Fruit fly (Drosophila melanogaster) Kc167 (cell line): Measurements from ENCODE around the gene TwdlK.

Experiments used
- Myc ChIP-seq: fragments of >200 bp; optimal IDR thresholded peaks from 2 replicates; lab custom pipeline; 2017; ENCODE audit warnings: missing external identifiers
- Sin3A ChIP-seq: fragments of >200 bp; optimal IDR thresholded peaks from 2 replicates; lab custom pipeline; 2018; ENCODE audit warnings: missing external identifiers
- h ChIP-seq: fragments of >200 bp; optimal IDR thresholded peaks from 3 replicates; lab custom pipeline; 2018; ENCODE audit warnings: missing external identifiers
- insv ChIP-seq: fragments of >200 bp; optimal IDR thresholded peaks from 3 replicates; lab custom pipeline; 2018; ENCODE audit warnings: missing external identifiers
- psq ChIP-seq: fragments of >200 bp; optimal IDR thresholded peaks from 2 replicates; lab custom pipeline; 2017; ENCODE audit warnings: missing external identifiers
- ttk ChIP-seq: sonication (Bioruptor generic); optimal IDR thresholded peaks from 2 replicates; lab custom pipeline; 2017; ENCODE audit warnings: missing external identifiers

The TwdlK gene

dm6 chr3R:26628624-26629023, at the start of gene TwdlK:
Gene TwdlK (minus strand): TSS chr3R:26628724.
- TF ChIP-seq insv (lab: Kevin White, UChicago) (no peak), Myc (no peak), h (lab: Kevin White, UChicago) (no peak), ttk (lab: Kevin White, UChicago) (no peak), Sin3A (lab: Kevin White, UChicago) (no peak), psq (lab: Kevin White, UChicago) (no peak)

- no peak for TF ChIP-seq psq (lab: Kevin White, UChicago)
- no peak for TF ChIP-seq h (lab: Kevin White, UChicago)
- no peak for TF ChIP-seq ttk (lab: Kevin White, UChicago)
- TF ChIP-seq Sin3A (lab: Kevin White, UChicago): no peak
- TF ChIP-seq insv (lab: Kevin White, UChicago): no peak
- no peak for TF ChIP-seq Myc
Observed at dm6 chr3R:26671525-26672132, 43.1 kb upstream of the TwdlK start.

- TF ChIP-seq h (lab: Kevin White, UChicago): no peak
- no peak for TF ChIP-seq Sin3A (lab: Kevin White, UChicago)
- TF ChIP-seq insv (lab: Kevin White, UChicago): no peak
- no peak for TF ChIP-seq Myc
- TF ChIP-seq ttk (lab: Kevin White, UChicago): no peak
- no peak for TF ChIP-seq psq (lab: Kevin White, UChicago)
Observed at dm6 chr3R:26670277-26670676, 41.8 kb upstream of the TwdlK start.

- TF ChIP-seq Myc: no peak
- no peak for TF ChIP-seq insv (lab: Kevin White, UChicago)
- TF ChIP-seq ttk (lab: Kevin White, UChicago): no peak
- no peak for TF ChIP-seq psq (lab: Kevin White, UChicago)
- no peak for TF ChIP-seq Sin3A (lab: Kevin White, UChicago)
- no peak for TF ChIP-seq h (lab: Kevin White, UChicago)
Observed at dm6 chr3R:26656140-26656539, 27.6 kb upstream of the TwdlK start, which contains the start of gene Tb. Gene Tb (plus strand): TSS chr3R:26656440.

- TF ChIP-seq psq (lab: Kevin White, UChicago): no peak
- no peak for TF ChIP-seq h (lab: Kevin White, UChicago)
- TF ChIP-seq Myc: no peak
- no peak for TF ChIP-seq ttk (lab: Kevin White, UChicago)
- TF ChIP-seq Sin3A (lab: Kevin White, UChicago): no peak
- no peak for TF ChIP-seq insv (lab: Kevin White, UChicago)
Observed at dm6 chr3R:26655416-26655945, 27.0 kb upstream of the TwdlK start.

- no peak for TF ChIP-seq Myc
- TF ChIP-seq insv (lab: Kevin White, UChicago): no peak
- no peak for TF ChIP-seq Sin3A (lab: Kevin White, UChicago)
- no peak for TF ChIP-seq ttk (lab: Kevin White, UChicago)
- no peak for TF ChIP-seq h (lab: Kevin White, UChicago)
Observed at dm6 chr3R:26654594-26654993, 26.1 kb upstream of the TwdlK start.

- TF ChIP-seq insv (lab: Kevin White, UChicago): no peak
- TF ChIP-seq Myc: no peak
- no peak for TF ChIP-seq Sin3A (lab: Kevin White, UChicago)
- no peak for TF ChIP-seq ttk (lab: Kevin White, UChicago)
- no peak for TF ChIP-seq h (lab: Kevin White, UChicago)
- no peak for TF ChIP-seq psq (lab: Kevin White, UChicago)
Observed at dm6 chr3R:26639503-26640075, 11.1 kb upstream of the TwdlK start, which contains the start of gene TwdlD. Gene TwdlD (plus strand): TSS chr3R:26640025.

dm6 chr3R:26636388-26636787, 7.9 kb upstream of the TwdlK start, which contains the start of gene TwdlS:
Gene TwdlS (plus strand): TSS chr3R:26636688.
- TF ChIP-seq h (lab: Kevin White, UChicago) (no peak), Sin3A (lab: Kevin White, UChicago) (no peak), ttk (lab: Kevin White, UChicago) (no peak), insv (lab: Kevin White, UChicago) (no peak), psq (lab: Kevin White, UChicago) (no peak), Myc (no peak)

dm6 chr3R:26634585-26634984, 6.1 kb upstream of the TwdlK start, which contains the start of gene TwdlR:
Gene TwdlR (plus strand): TSS chr3R:26634885.
- TF ChIP-seq insv (lab: Kevin White, UChicago) (no peak), Sin3A (lab: Kevin White, UChicago) (no peak), ttk (lab: Kevin White, UChicago) (no peak), h (lab: Kevin White, UChicago) (no peak), Myc (no peak), psq (lab: Kevin White, UChicago) (no peak)

- TF ChIP-seq Sin3A (lab: Kevin White, UChicago) (no peak), ttk (lab: Kevin White, UChicago) (no peak), insv (lab: Kevin White, UChicago) (no peak), Myc (no peak), psq (lab: Kevin White, UChicago) (no peak), h (lab: Kevin White, UChicago) (no peak)
Observed at dm6 chr3R:26633432-26633831, 4.9 kb upstream of the TwdlK start, which contains the start of gene TwdlH. Gene TwdlH (plus strand): TSS chr3R:26633732.

- TF ChIP-seq psq (lab: Kevin White, UChicago): no peak
- no peak for TF ChIP-seq insv (lab: Kevin White, UChicago)
- no peak for TF ChIP-seq ttk (lab: Kevin White, UChicago)
- TF ChIP-seq Myc: no peak
- TF ChIP-seq h (lab: Kevin White, UChicago): no peak
- TF ChIP-seq Sin3A (lab: Kevin White, UChicago): no peak
Observed at dm6 chr3R:26633010-26633409, 4.5 kb upstream of the TwdlK start.
